Worm (Caenorhabditis elegans): ENCODE results near the gene Y39G8B.1.

ce11 chrII:13966242-13966641 is 7.4 kb downstream of the Y39G8B.1 start, which contains the start of gene W07G1.7:
- TF ChIP-seq C06A6.2 (GFP tag; conservative IDR thresholded peaks at IDR 0.05), result no peak
- TF ChIP-seq dpl-1 (GFP tag; optimal IDR thresholded peaks at IDR 0.05), result no peak
- no peak for TF ChIP-seq athp-1 (tag; optimal IDR thresholded peaks at IDR 0.05)
- no peak for TF ChIP-seq ceh-79 (tag; optimal IDR thresholded peaks at IDR 0.05)
- no peak for TF ChIP-seq snpc-4 (GFP tag; optimal IDR thresholded peaks at IDR 0.05)
- TF ChIP-seq snpc-4 (tag; optimal IDR thresholded peaks at IDR 0.05), result no peak
- TF ChIP-seq hsf-1 (GFP tag; IDR thresholded peaks at IDR 0.05), result no peak
- no peak for TF ChIP-seq cebp-1 (GFP tag; IDR thresholded peaks at IDR 0.05)
- TF ChIP-seq cebp-1 (tag; optimal IDR thresholded peaks at IDR 0.05), result no peak
- TF ChIP-seq ama-1 (optimal IDR thresholded peaks at IDR 0.05), result no peak
- TF ChIP-seq ama-1 (GFP tag; optimal IDR thresholded peaks at IDR 0.05), result no peak
- no peak for TF ChIP-seq F39B2.1 (GFP tag; IDR thresholded peaks at IDR 0.05)
- TF ChIP-seq rec-8 (tag; optimal IDR thresholded peaks at IDR 0.05), result no peak
- TF ChIP-seq snpc-3.4 (tag; optimal IDR thresholded peaks at IDR 0.05), result no peak
- no peak for TF ChIP-seq him-1 (tag; optimal IDR thresholded peaks at IDR 0.05)
- no peak for TF ChIP-seq F49E8.2 (tag; optimal IDR thresholded peaks at IDR 0.05; ENCODE audit: insufficient read depth)
- no peak for TF ChIP-seq nhr-90 (tag; optimal IDR thresholded peaks at IDR 0.05)
